Fruit fly (Drosophila melanogaster): ENCODE data around the gene CG12684.

The CG12684 gene

DNA sequence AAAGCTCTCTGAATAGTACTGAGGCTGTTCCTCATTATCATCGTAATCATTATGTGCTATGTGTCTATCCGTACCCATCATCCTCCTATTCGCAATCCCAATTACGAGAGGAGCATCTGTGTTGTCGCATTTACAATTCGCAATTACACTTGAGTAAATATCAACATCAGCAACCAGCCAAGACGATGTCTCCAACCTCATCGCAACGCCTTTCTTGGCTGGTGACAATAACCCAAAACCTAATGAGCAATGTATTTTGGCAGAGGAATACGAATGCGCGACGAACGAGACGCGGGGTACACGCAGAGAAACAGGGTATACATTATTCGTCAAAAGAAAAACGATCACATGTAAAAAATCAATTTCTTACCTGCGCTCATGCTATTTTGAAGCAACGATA, 38.8 kb upstream of the CG12684 start (continued):
- TF ChIP-seq phol (tag; optimal IDR thresholded peaks at IDR 0.05) (no peak), btn (GFP tag; optimal IDR thresholded peaks at IDR 0.05) (no peak), Sin3A (optimal IDR thresholded peaks at IDR 0.05) (no peak), Med (GFP tag) (peak; percentile 86), NFAT (GFP tag; IDR thresholded peaks at IDR 0.05) (no peak), CG11560 (tag; IDR thresholded peaks at IDR 0.05) (no peak), CG10274 (GFP tag; optimal IDR thresholded peaks at IDR 0.05) (no peak), CG1603 (tag; optimal IDR thresholded peaks at IDR 0.05) (peak; percentile 3), CG14965 (GFP tag; optimal IDR thresholded peaks at IDR 0.05; ENCODE audit: borderline replicate concordance) (no peak), Camta (GFP tag; optimal IDR thresholded peaks at IDR 0.05) (peak; percentile 40), eve (GFP tag; optimal IDR thresholded peaks at IDR 0.05) (peak in 1 of 2 experiments; percentile 10), BtbVII (GFP tag; optimal IDR thresholded peaks at IDR 0.05) (peak; percentile 57), lola (GFP tag; optimal IDR thresholded peaks at IDR 0.05) (no peak), lab (GFP tag; optimal IDR thresholded peaks at IDR 0.05) (peak; percentile 86), CG6765 (GFP tag; optimal IDR thresholded peaks at IDR 0.05) (peak; percentile 39), CG12104 (GFP tag; optimal IDR thresholded peaks at IDR 0.05) (no peak), C15 (GFP tag; IDR thresholded peaks at IDR 0.05) (no peak), ap (GFP tag; IDR thresholded peaks at IDR 0.05) (no peak), br (optimal IDR thresholded peaks at IDR 0.05) (no peak), ttk (GFP tag; IDR thresholded peaks at IDR 0.05) (no peak), CG18764 (GFP tag; optimal IDR thresholded peaks at IDR 0.05) (no peak), mam (GFP tag; optimal IDR thresholded peaks at IDR 0.05) (no peak), Trl (optimal IDR thresholded peaks at IDR 0.05) (no peak), Trl (GFP tag; optimal IDR thresholded peaks at IDR 0.05) (peak; percentile 28), scrt (GFP tag; optimal IDR thresholded peaks at IDR 0.05) (peak; percentile 19), ewg (GFP tag; optimal IDR thresholded peaks at IDR 0.05) (no peak), hkb (optimal IDR thresholded peaks at IDR 0.05) (no peak), hkb (GFP tag; IDR thresholded peaks at IDR 0.05) (no peak), shn (GFP tag; optimal IDR thresholded peaks at IDR 0.05) (no peak), Sox102F (GFP tag; optimal IDR thresholded peaks at IDR 0.05) (peak; percentile 8), Lim3 (GFP tag; IDR thresholded peaks at IDR 0.05) (no peak), HHEX (GFP tag; optimal IDR thresholded peaks at IDR 0.05) (peak; percentile 43), onecut (GFP tag; IDR thresholded peaks at IDR 0.05) (no peak), Adf1 (GFP tag; IDR thresholded peaks at IDR 0.05) (no peak), CG2202 (tag; optimal IDR thresholded peaks at IDR 0.05) (no peak), zf30C (GFP tag; optimal IDR thresholded peaks at IDR 0.05) (peak; percentile 8), CG11723 (GFP tag; optimal IDR thresholded peaks at IDR 0.05) (no peak), schlank (tag; optimal IDR thresholded peaks at IDR 0.05) (peak; percentile 83), hb (GFP tag; IDR thresholded peaks at IDR 0.05; ENCODE audit: partially characterized antibody) (no peak), HmgZ (tag; optimal IDR thresholded peaks at IDR 0.05) (peak; percentile 7), unc-4 (GFP tag; IDR thresholded peaks at IDR 0.05; ENCODE audit: partially characterized antibody) (no peak), fd102C (GFP tag; optimal IDR thresholded peaks at IDR 0.05) (no peak), CG31365 (tag; optimal IDR thresholded peaks at IDR 0.05) (no peak), ara (GFP tag; IDR thresholded peaks at IDR 0.05) (0 out of 2 replicates have a peak, but pooled peaks have one; percentile 9), CG11504 (tag; optimal IDR thresholded peaks at IDR 0.05) (no peak), so (GFP tag; IDR thresholded peaks at IDR 0.05) (peak; percentile 22; the same call in 1 of the 3 replicates), row (GFP tag; IDR thresholded peaks at IDR 0.05) (no peak), Hr3 (GFP tag; optimal IDR thresholded peaks at IDR 0.05) (no peak), CG12769 (tag; optimal IDR thresholded peaks at IDR 0.05) (peak; percentile 58), CG7839 (tag; optimal IDR thresholded peaks at IDR 0.05) (no peak), Hmx (GFP tag; optimal IDR thresholded peaks at IDR 0.05) (no peak), CG6813 (GFP tag; optimal IDR thresholded peaks at IDR 0.05) (peak; percentile 39), Xrp1 (GFP tag; IDR thresholded peaks at IDR 0.05) (0 out of 2 replicates have a peak, but pooled peaks have one; percentile 9)

All from whole organism, embryonic.